Worm (Caenorhabditis elegans) whole organism, L4 larva: ENCODE measurements around the gene C14C6.2.
A peak's percentile ranks its signal among the peaks of the same experiment; 100 is the strongest.

Source experiments
- F10B5.3 ChIP-seq: sonication (generic microtip); optimal IDR thresholded peaks from 2 replicates; lab custom pipeline; 2016; ENCODE audit warnings: mild to moderate bottlenecking, missing genetic modification characterization, missing compliant biosample characterization
- F37D6.2 ChIP-seq: sonication (generic microtip); optimal IDR thresholded peaks from 2 replicates; lab custom pipeline; 2016; ENCODE audit warnings: mild to moderate bottlenecking, missing genetic modification characterization, missing compliant biosample characterization
- F44E2.7 ChIP-seq: fragments of 200-800 bp; sonication (Bioruptor generic); IDR thresholded peaks from 2 replicates; pipeline ENCODE4 v2.1.2; 2022; ENCODE audit warnings: missing genetic modification characterization, missing compliant biosample characterization
- F49E8.2 ChIP-seq: sonication (generic microtip); optimal IDR thresholded peaks from 2 replicates; lab custom pipeline; 2016; ENCODE audit warnings: missing compliant biosample characterization, mild to moderate bottlenecking, missing genetic modification characterization, borderline replicate concordance
- Y5F2A.4 ChIP-seq: fragments of 200-800 bp; sonication (Bioruptor generic); optimal IDR thresholded peaks from 2 replicates; lab custom pipeline; 2018; ENCODE audit warnings: mild to moderate bottlenecking, missing genetic modification characterization, missing compliant biosample characterization
- aly-2 ChIP-seq: sonication (generic microtip); optimal IDR thresholded peaks from 2 replicates; lab custom pipeline; 2018; ENCODE audit warnings: missing biosample characterization, missing genetic modification characterization
- attf-4 ChIP-seq: sonication (generic microtip); optimal IDR thresholded peaks from 3 replicates; lab custom pipeline; 2017; ENCODE audit warnings: missing biosample characterization, missing genetic modification characterization
- ceh-20 ChIP-seq: fragments of 200-800 bp; sonication (Bioruptor generic); IDR thresholded peaks from 2 replicates; pipeline ENCODE4 v1.3.6; 2022; ENCODE audit warnings: missing genetic modification reagents, missing genetic modification characterization, missing compliant biosample characterization
- ceh-32 ChIP-seq: sonication (generic microtip); optimal IDR thresholded peaks from 2 replicates; lab custom pipeline; 2016; ENCODE audit warnings: mild to moderate bottlenecking, missing genetic modification characterization, missing compliant biosample characterization; ENCODE audit not compliant: poor library complexity
- ceh-62 ChIP-seq: sonication (generic microtip); optimal IDR thresholded peaks from 2 replicates; lab custom pipeline; 2017; ENCODE audit warnings: missing biosample characterization, missing genetic modification characterization
- cey-2 ChIP-seq: sonication (generic microtip); optimal IDR thresholded peaks from 3 replicates; lab custom pipeline; 2017; ENCODE audit warnings: missing genetic modification characterization, mild to moderate bottlenecking, missing compliant biosample characterization, antibody characterized with exemption, borderline replicate concordance; ENCODE audit not compliant: insufficient read depth
- ctbp-1 ChIP-seq: fragments of 200-800 bp; sonication (Bioruptor generic); IDR thresholded peaks from 2 replicates; pipeline ENCODE4 v1.3.6; 2022; ENCODE audit warnings: missing genetic modification reagents, missing genetic modification characterization, missing compliant biosample characterization
- daf-19 ChIP-seq: fragments of 200-800 bp; sonication (Bioruptor generic); conservative IDR thresholded peaks from 2 replicates; pipeline ENCODE4 v1.3.6; 2022; ENCODE audit warnings: missing genetic modification characterization, missing compliant biosample characterization
- dmd-6 ChIP-seq: fragments of 200-800 bp; sonication (Bioruptor generic); IDR thresholded peaks from 2 replicates; pipeline ENCODE4 v1.3.6; 2022; ENCODE audit warnings: missing genetic modification reagents, missing genetic modification characterization, missing compliant biosample characterization
- duxl-1 ChIP-seq: sonication (generic microtip); optimal IDR thresholded peaks from 2 replicates; lab custom pipeline; 2016; ENCODE audit warnings: mild to moderate bottlenecking, missing genetic modification characterization, moderate library complexity, missing compliant biosample characterization; ENCODE audit not compliant: poor library complexity
- dve-1 ChIP-seq: sonication (generic microtip); optimal IDR thresholded peaks from 2 replicates; lab custom pipeline; 2017; ENCODE audit warnings: antibody characterized with exemption, mild to moderate bottlenecking, missing genetic modification characterization, missing compliant biosample characterization; ENCODE audit not compliant: insufficient read depth
- fkh-10 ChIP-seq: fragments of 150-350 bp; optimal IDR thresholded peaks from 2 replicates; lab custom pipeline; 2014; ENCODE audit warnings: missing biosample characterization, missing genetic modification reagents, missing genetic modification characterization
- hif-1 ChIP-seq, 2 experiments: sonication (generic microtip); optimal IDR thresholded peaks; 2 replicates each; lab custom pipeline; 2016 to 2017; ENCODE audit warnings: missing compliant biosample characterization in 2 of 2, missing genetic modification characterization in 2 of 2, missing genetic modification reagents in 2 of 2, missing genotype in 2 of 2, mild to moderate bottlenecking in 1 of 2
- hlh-11 ChIP-seq: fragments of 200-800 bp; sonication (Bioruptor generic); optimal IDR thresholded peaks from 2 replicates; lab custom pipeline; 2018; ENCODE audit warnings: mild to moderate bottlenecking, missing genetic modification characterization, missing compliant biosample characterization
- hlh-30 ChIP-seq: sonication (generic microtip); optimal IDR thresholded peaks from 2 replicates; lab custom pipeline; 2017; ENCODE audit warnings: antibody characterized with exemption, mild to moderate bottlenecking, missing genetic modification characterization, missing compliant biosample characterization; ENCODE audit not compliant: insufficient read depth
- hmg-1.1 ChIP-seq: fragments of 200-800 bp; sonication (Bioruptor generic); IDR thresholded peaks from 2 replicates; pipeline ENCODE4 v1.3.6; 2022; ENCODE audit warnings: missing genetic modification reagents, missing genetic modification characterization, missing compliant biosample characterization
- jun-1 ChIP-seq: fragments of 150-350 bp; optimal IDR thresholded peaks from 2 replicates; lab custom pipeline; 2014; ENCODE audit warnings: missing biosample characterization, missing genetic modification reagents, missing genetic modification characterization
- lim-7 ChIP-seq: fragments of 200-800 bp; sonication (Bioruptor generic); IDR thresholded peaks from 2 replicates; pipeline ENCODE4 v1.3.6; 2022; ENCODE audit warnings: missing genetic modification characterization, missing compliant biosample characterization
- lin-1 ChIP-seq: fragments of 200-800 bp; sonication (Bioruptor generic); IDR thresholded peaks from 2 replicates; pipeline ENCODE4 v1.3.6; 2022; ENCODE audit warnings: missing genetic modification reagents, missing genetic modification characterization, missing compliant biosample characterization
- lin-15B ChIP-seq: fragments of 150-350 bp; sonication (generic microtip); optimal IDR thresholded peaks from 3 replicates; lab custom pipeline; 2014; ENCODE audit warnings: missing biosample characterization, missing genetic modification characterization
- lin-38 ChIP-seq: fragments of 200-800 bp; sonication (Bioruptor generic); IDR thresholded peaks from 2 replicates; pipeline ENCODE4 v1.3.6; 2022; ENCODE audit warnings: missing genetic modification reagents, missing genetic modification characterization, missing compliant biosample characterization
- lir-3 ChIP-seq: sonication (generic microtip); optimal IDR thresholded peaks from 2 replicates; lab custom pipeline; 2016; ENCODE audit warnings: mild to moderate bottlenecking, missing genetic modification characterization, missing compliant biosample characterization
- mdl-1 ChIP-seq, 2 experiments: fragments of 150-350 bp in 1 of 2; sonication (generic microtip) in 1 of 2; optimal IDR thresholded peaks; 2 replicates each; lab custom pipeline; 2014 to 2017; ENCODE audit warnings: missing biosample characterization in 2 of 2, missing genetic modification characterization in 2 of 2
- mes-2 ChIP-seq: sonication (generic microtip); optimal IDR thresholded peaks from 2 replicates; lab custom pipeline; 2016; ENCODE audit warnings: missing genotype, mild to moderate bottlenecking, missing genetic modification characterization, missing compliant biosample characterization; ENCODE audit not compliant: poor library complexity, severe bottlenecking
- mxl-2 ChIP-seq: fragments of 200-800 bp; sonication (Bioruptor generic); conservative IDR thresholded peaks from 2 replicates; pipeline ENCODE4 v1.3.6; 2022; ENCODE audit warnings: missing genetic modification reagents, missing genetic modification characterization, missing compliant biosample characterization
- nhr-10 ChIP-seq: fragments of 150-350 bp; optimal IDR thresholded peaks from 2 replicates; lab custom pipeline; 2014; ENCODE audit warnings: missing biosample characterization, missing genetic modification characterization
- nhr-102 ChIP-seq: sonication (generic microtip); optimal IDR thresholded peaks from 2 replicates; lab custom pipeline; 2016; ENCODE audit warnings: mild to moderate bottlenecking, missing genetic modification characterization, moderate library complexity, missing compliant biosample characterization
- nhr-237 ChIP-seq: sonication (generic microtip); optimal IDR thresholded peaks from 2 replicates; lab custom pipeline; 2017; ENCODE audit warnings: missing biosample characterization, missing genetic modification characterization
- nhr-25 ChIP-seq: sonication (generic microtip); optimal IDR thresholded peaks from 2 replicates; lab custom pipeline; 2017; ENCODE audit warnings: missing genetic modification characterization, mild to moderate bottlenecking, missing compliant biosample characterization, antibody characterized with exemption, moderate library complexity, borderline replicate concordance; ENCODE audit not compliant: insufficient read depth
- nhr-41 ChIP-seq: fragments of 200-800 bp; sonication (Bioruptor generic); IDR thresholded peaks from 2 replicates; pipeline ENCODE4 v1.3.6; 2022; ENCODE audit warnings: missing genetic modification reagents, missing genetic modification characterization, missing compliant biosample characterization
- nhr-48 ChIP-seq: sonication (generic microtip); optimal IDR thresholded peaks from 2 replicates; lab custom pipeline; 2016; ENCODE audit warnings: mild to moderate bottlenecking, missing genetic modification characterization, missing compliant biosample characterization
- nhr-6 ChIP-seq: fragments of 150-350 bp; optimal IDR thresholded peaks from 2 replicates; lab custom pipeline; 2014; ENCODE audit warnings: missing biosample characterization, missing genetic modification characterization
- nhr-76 ChIP-seq: fragments of 150-350 bp; optimal IDR thresholded peaks from 2 replicates; lab custom pipeline; 2014; ENCODE audit warnings: missing biosample characterization, missing genetic modification characterization
- nhr-77 ChIP-seq: fragments of 150-350 bp; optimal IDR thresholded peaks from 2 replicates; lab custom pipeline; 2014; ENCODE audit warnings: missing biosample characterization, missing genetic modification characterization
- pha-4 ChIP-seq, 2 experiments: fragments of 150-350 bp in 1 of 2; fragments of 200-800 bp in 1 of 2; sonication (Bioruptor generic) in 1 of 2; IDR thresholded peaks in 1 of 2; optimal IDR thresholded peaks in 1 of 2; 2 replicates each; pipeline versions ENCODE4 v1.3.6 to Lab custom; 2014 to 2022; ENCODE audit warnings: missing genetic modification characterization in 2 of 2, missing genetic modification reagents in 2 of 2, missing biosample characterization in 1 of 2, missing compliant biosample characterization in 1 of 2
- pqm-1 ChIP-seq: sonication (generic microtip); optimal IDR thresholded peaks from 2 replicates; lab custom pipeline; 2017; ENCODE audit warnings: missing biosample characterization, missing genetic modification characterization
- rbr-2 ChIP-seq: sonication (generic microtip); optimal IDR thresholded peaks from 2 replicates; lab custom pipeline; 2016; ENCODE audit warnings: missing genotype, missing genetic modification characterization, missing compliant biosample characterization
- spr-1 ChIP-seq: sonication (generic microtip); optimal IDR thresholded peaks from 2 replicates; lab custom pipeline; 2016; ENCODE audit warnings: mild to moderate bottlenecking, missing genetic modification characterization, missing compliant biosample characterization
- unc-62 ChIP-seq, 3 experiments: fragments of 150-350 bp in 1 of 3; sonication (generic microtip); optimal IDR thresholded peaks in 2 of 3; peaks in 1 of 3; 1 replicate in 1 of 3; 2 replicates in 2 of 3; lab custom pipeline; 2014 to 2017; ENCODE audit warnings: missing biosample characterization in 3 of 3, missing genetic modification characterization in 3 of 3, missing genetic modification reagents in 3 of 3, missing genotype in 1 of 3
- zip-2 ChIP-seq: fragments of 150-350 bp; optimal IDR thresholded peaks from 2 replicates; lab custom pipeline; 2014; ENCODE audit warnings: missing biosample characterization, missing genetic modification characterization
- ztf-7 ChIP-seq: fragments of 150-350 bp; optimal IDR thresholded peaks from 2 replicates; lab custom pipeline; 2014; ENCODE audit warnings: missing biosample characterization, missing genetic modification characterization

The C14C6.2 gene

ce11 chrV:532046-532445 is 30.9 kb upstream of the C14C6.2 start, which contains the start of gene nhr-58 (continued):
- TF ChIP-seq Y5F2A.4 (GFP tag; lab: Kevin White, UChicago) (no peak), mes-2 (tag; lab: Kevin White, UChicago) (peak; percentile 76), spr-1 (tag; lab: Kevin White, UChicago) (no peak), F44E2.7 (GFP tag; lab: Robert Waterston, UW) (no peak), pha-4 (GFP tag; IDR thresholded peaks at IDR 0.05; lab: Robert Waterston, UW) (no peak), pha-4 (tag; optimal IDR thresholded peaks at IDR 0.05; lab: Kevin White, UChicago) (peak; percentile 52), hif-1 (tag; optimal IDR thresholded peaks at IDR 0.05; lab: Kevin White, UChicago) (peak in 1 of 2 experiments; percentile 42), dmd-6 (GFP tag; lab: Robert Waterston, UW) (peak; percentile 97), nhr-76 (tag; lab: Kevin White, UChicago) (peak; percentile 32), ztf-7 (peak; percentile 77), pqm-1 (tag; lab: Kevin White, UChicago) (peak; percentile 76), daf-19 (GFP tag; lab: Robert Waterston, UW) (no peak), dve-1 (tag; lab: Kevin White, UChicago) (peak; percentile 94), mxl-2 (no peak), ctbp-1 (GFP tag; lab: Robert Waterston, UW) (no peak), rbr-2 (tag; lab: Kevin White, UChicago) (peak; percentile 4)

ce11 chrV:534176-534575 is 28.8 kb upstream of the C14C6.2 start, which contains the start of gene nhr-132:
nhr-132 (plus strand) TSS chrV:534446.
- peak in 1 of 2 experiments; percentile 25 for TF ChIP-seq mdl-1 (tag; optimal IDR thresholded peaks at IDR 0.05; lab: Kevin White, UChicago)
- no peak for TF ChIP-seq lim-7 (GFP tag; lab: Robert Waterston, UW)
- no peak for TF ChIP-seq aly-2 (tag; lab: Kevin White, UChicago)
- no peak for TF ChIP-seq nhr-6 (tag; lab: Kevin White, UChicago)
- no peak for TF ChIP-seq ceh-20 (GFP tag; lab: Robert Waterston, UW)
- TF ChIP-seq dve-1 (tag; lab: Kevin White, UChicago), result peak; percentile 74
- TF ChIP-seq lin-1 (GFP tag; lab: Robert Waterston, UW), result 0 out of 2 replicates have a peak, but pooled peaks have one; percentile 8
- no peak for TF ChIP-seq F37D6.2 (tag; lab: Kevin White, UChicago)
- TF ChIP-seq nhr-10 (tag; lab: Kevin White, UChicago), result no peak
- peak; percentile 34 for TF ChIP-seq duxl-1 (tag; lab: Kevin White, UChicago)
- no peak for TF ChIP-seq jun-1 (tag; lab: Kevin White, UChicago)
- TF ChIP-seq daf-19 (GFP tag; lab: Robert Waterston, UW), result no peak
- no peak for TF ChIP-seq ceh-32 (tag; lab: Kevin White, UChicago)
- TF ChIP-seq F49E8.2 (tag; lab: Kevin White, UChicago), result no peak
- peak; percentile 25 for TF ChIP-seq mes-2 (tag; lab: Kevin White, UChicago)
- peak; percentile 43 for TF ChIP-seq ztf-7
- TF ChIP-seq dmd-6 (GFP tag; lab: Robert Waterston, UW), result peak; percentile 61
- peak; percentile 8 for TF ChIP-seq nhr-77 (tag; lab: Kevin White, UChicago)
- no peak for TF ChIP-seq unc-62 (GFP tag; optimal IDR thresholded peaks at IDR 0.05 in 1 of 2; lab: Kevin White, UChicago)
- no peak for TF ChIP-seq unc-62 (tag; optimal IDR thresholded peaks at IDR 0.05; lab: Kevin White, UChicago)
- TF ChIP-seq fkh-10 (GFP tag; lab: Kevin White, UChicago), result no peak
- TF ChIP-seq cey-2 (tag; lab: Kevin White, UChicago), result no peak
- TF ChIP-seq lin-38 (GFP tag; lab: Robert Waterston, UW), result no peak
- no peak for TF ChIP-seq lin-15B (tag; lab: Kevin White, UChicago)
- TF ChIP-seq lir-3 (tag; lab: Kevin White, UChicago), result no peak
- TF ChIP-seq rbr-2 (tag; lab: Kevin White, UChicago), result no peak
- TF ChIP-seq attf-4, result no peak
- TF ChIP-seq ceh-62 (tag; lab: Kevin White, UChicago), result no peak
- TF ChIP-seq nhr-102 (tag; lab: Kevin White, UChicago), result peak; percentile 64
- TF ChIP-seq nhr-48 (tag; lab: Kevin White, UChicago), result no peak
- peak; percentile 0 for TF ChIP-seq zip-2 (tag; lab: Kevin White, UChicago)
- TF ChIP-seq hlh-30 (tag; lab: Kevin White, UChicago), result peak; percentile 43
- peak; percentile 67 for TF ChIP-seq hlh-11 (tag; lab: Kevin White, UChicago)
- TF ChIP-seq ctbp-1 (GFP tag; lab: Robert Waterston, UW), result no peak
- TF ChIP-seq nhr-25 (tag; lab: Kevin White, UChicago), result no peak
- no peak for TF ChIP-seq hmg-1.1 (GFP tag; lab: Robert Waterston, UW)
- no peak for TF ChIP-seq nhr-41
- TF ChIP-seq F10B5.3 (tag; lab: Kevin White, UChicago), result no peak
- TF ChIP-seq nhr-237 (tag; lab: Kevin White, UChicago), result no peak
- no peak for TF ChIP-seq Y5F2A.4 (GFP tag; lab: Kevin White, UChicago)
